Worm (Caenorhabditis elegans) whole organism, young adult: ENCODE results near the gene Y56A3A.16.

Source experiments
- ama-1 ChIP-seq, 3 experiments: fragments of 150-350 bp in 1 of 3; sonication (generic microtip) in 2 of 3; optimal IDR thresholded peaks; 2 replicates each; lab custom pipeline; 2014 to 2018; ENCODE audit warnings: missing biosample characterization in 2 of 3, missing genetic modification characterization in 2 of 3, missing genetic modification reagents in 2 of 3
- unc-62 ChIP-seq: fragments of 150-350 bp; optimal IDR thresholded peaks from 2 replicates; lab custom pipeline; 2014; ENCODE audit warnings: missing biosample characterization, missing genetic modification reagents, missing genetic modification characterization

DNA sequence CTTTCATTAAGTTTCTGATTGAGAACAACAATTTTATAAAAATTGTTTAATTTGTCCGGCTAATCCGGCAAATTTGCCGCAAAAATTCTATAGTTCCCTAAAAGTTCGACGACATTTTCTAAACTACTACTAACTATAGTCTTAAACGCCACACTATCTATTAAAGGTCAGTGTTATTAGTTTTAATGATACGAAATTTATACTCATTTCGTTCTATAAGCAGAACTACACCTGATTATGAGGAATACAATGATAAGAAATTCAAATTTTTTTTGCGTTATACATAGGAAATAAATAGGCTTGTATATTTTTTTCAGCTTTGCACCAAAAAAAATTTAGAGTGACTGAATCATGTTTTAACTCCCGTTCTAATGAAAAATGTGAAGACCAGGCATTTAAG is 34.3 kb upstream of the Y56A3A.16 start:
- no peak for TF ChIP-seq unc-62 (GFP tag; lab: Kevin White, UChicago)
- no peak for TF ChIP-seq ama-1 (optimal IDR thresholded peaks at IDR 0.05; lab: Kevin White, UChicago)
- TF ChIP-seq ama-1 (GFP tag; optimal IDR thresholded peaks at IDR 0.05; lab: Kevin White, UChicago): no peak
